Worm (Caenorhabditis elegans) whole organism, young adult: Measurements from ENCODE around the gene gtf-2F1.

Source experiments
- B0261.1 ChIP-seq: sonication (generic microtip); optimal IDR thresholded peaks from 2 replicates; lab custom pipeline; 2016; ENCODE audit warnings: mild to moderate bottlenecking, missing genetic modification characterization, moderate library complexity, missing compliant biosample characterization
- B0336.3 ChIP-seq: fragments of 200-800 bp; sonication (Bioruptor generic); IDR thresholded peaks from 2 replicates; pipeline ENCODE4 v1.3.6; 2022; ENCODE audit warnings: missing genetic modification characterization, missing compliant biosample characterization
- C06A6.2 ChIP-seq: fragments of 200-800 bp; sonication (Bioruptor generic); conservative IDR thresholded peaks from 2 replicates; pipeline ENCODE4 v1.3.6; 2022; ENCODE audit warnings: missing genetic modification characterization, missing compliant biosample characterization
- C17E4.6 ChIP-seq: fragments of 200-800 bp; sonication (Bioruptor generic); IDR thresholded peaks from 2 replicates; pipeline ENCODE4 v1.3.6; 2022; ENCODE audit warnings: missing genetic modification reagents, missing genetic modification characterization, missing compliant biosample characterization
- D2030.7 ChIP-seq: fragments of 200-800 bp; sonication (Bioruptor generic); IDR thresholded peaks from 2 replicates; pipeline ENCODE4 v1.3.6; 2022; ENCODE audit warnings: missing genetic modification reagents, missing genetic modification characterization, missing compliant biosample characterization
- F49E8.2 ChIP-seq: sonication (generic microtip); optimal IDR thresholded peaks from 3 replicates; lab custom pipeline; 2017; ENCODE audit warnings: missing genetic modification characterization, mild to moderate bottlenecking, missing compliant biosample characterization, antibody characterized with exemption, moderate library complexity; ENCODE audit not compliant: insufficient read depth
- F52B5.7 ChIP-seq: sonication (generic microtip); optimal IDR thresholded peaks from 2 replicates; lab custom pipeline; 2016; ENCODE audit warnings: mild to moderate bottlenecking, missing genetic modification characterization, missing compliant biosample characterization
- K11D2.4 ChIP-seq: fragments of 200-800 bp; sonication (Bioruptor generic); IDR thresholded peaks from 2 replicates; pipeline ENCODE4 v1.3.6; 2022; ENCODE audit warnings: missing genetic modification reagents, missing genetic modification characterization, missing compliant biosample characterization
- Y56A3A.18 ChIP-seq: fragments of 200-800 bp; sonication (Bioruptor generic); IDR thresholded peaks from 2 replicates; pipeline ENCODE4 v1.3.6; 2022; ENCODE audit warnings: missing genetic modification reagents, missing genetic modification characterization, missing compliant biosample characterization
- Y79H2A.3 ChIP-seq: fragments of 200-800 bp; sonication (Bioruptor generic); conservative IDR thresholded peaks from 2 replicates; pipeline ENCODE4 v1.3.6; 2022; ENCODE audit warnings: missing genetic modification reagents, missing genetic modification characterization, missing compliant biosample characterization
- Y95B8A.8 ChIP-seq: fragments of 200-800 bp; sonication (Bioruptor generic); IDR thresholded peaks from 2 replicates; pipeline ENCODE4 v1.3.6; 2022; ENCODE audit warnings: missing genetic modification reagents, missing genetic modification characterization, missing compliant biosample characterization
- ama-1 ChIP-seq, 3 experiments: fragments of 150-350 bp in 1 of 3; sonication (generic microtip) in 2 of 3; optimal IDR thresholded peaks; 2 replicates each; lab custom pipeline; 2014 to 2018; ENCODE audit warnings: missing biosample characterization in 2 of 3, missing genetic modification characterization in 2 of 3, missing genetic modification reagents in 2 of 3
- atf-7 ChIP-seq: sonication (generic microtip); optimal IDR thresholded peaks from 2 replicates; lab custom pipeline; 2017; ENCODE audit warnings: mild to moderate bottlenecking, missing genetic modification characterization, missing compliant biosample characterization
- attf-5 ChIP-seq: fragments of 200-800 bp; sonication (Bioruptor generic); optimal IDR thresholded peaks from 2 replicates; lab custom pipeline; 2018; ENCODE audit warnings: mild to moderate bottlenecking, missing genetic modification characterization, missing compliant biosample characterization
- attf-6 ChIP-seq: fragments of 200-800 bp; sonication (Bioruptor generic); IDR thresholded peaks from 2 replicates; pipeline ENCODE4 v1.3.6; 2022; ENCODE audit warnings: missing genetic modification reagents, missing genetic modification characterization, missing compliant biosample characterization
- bed-2 ChIP-seq: fragments of 200-800 bp; sonication (Bioruptor generic); IDR thresholded peaks from 2 replicates; pipeline ENCODE4 v1.3.6; 2022; ENCODE audit warnings: missing genetic modification reagents, missing genetic modification characterization, missing compliant biosample characterization
- ccch-3 ChIP-seq: fragments of 200-800 bp; sonication (Bioruptor generic); optimal IDR thresholded peaks from 2 replicates; lab custom pipeline; 2018; ENCODE audit warnings: mild to moderate bottlenecking, missing genetic modification characterization, missing compliant biosample characterization
- cebp-1 ChIP-seq, 2 experiments: fragments of 200-800 bp in 1 of 2; sonication (Bioruptor generic) in 1 of 2; sonication (generic microtip) in 1 of 2; IDR thresholded peaks in 1 of 2; optimal IDR thresholded peaks in 1 of 2; 2 replicates each; pipeline versions ENCODE4 v1.3.6 to Lab custom; 2017 to 2022; ENCODE audit warnings: missing compliant biosample characterization in 2 of 2, missing genetic modification characterization in 2 of 2, mild to moderate bottlenecking in 1 of 2, missing genetic modification reagents in 1 of 2, moderate library complexity in 1 of 2
- ceh-27 ChIP-seq: fragments of 200-800 bp; sonication (Bioruptor generic); optimal IDR thresholded peaks from 2 replicates; lab custom pipeline; 2018; ENCODE audit warnings: mild to moderate bottlenecking, missing genetic modification characterization, moderate library complexity, missing compliant biosample characterization
- ceh-79 ChIP-seq: sonication (generic microtip); optimal IDR thresholded peaks from 2 replicates; lab custom pipeline; 2017; ENCODE audit warnings: mild to moderate bottlenecking, missing genetic modification characterization, missing compliant biosample characterization
- die-1 ChIP-seq: sonication (generic microtip); optimal IDR thresholded peaks from 2 replicates; lab custom pipeline; 2016; ENCODE audit warnings: missing genotype, mild to moderate bottlenecking, missing genetic modification characterization, missing compliant biosample characterization
- dox-1 ChIP-seq: fragments of 200-800 bp; sonication (Bioruptor generic); IDR thresholded peaks from 2 replicates; pipeline ENCODE4 v1.3.6; 2022; ENCODE audit warnings: missing genetic modification reagents, missing genetic modification characterization, missing compliant biosample characterization
- egl-44 ChIP-seq: fragments of 200-800 bp; sonication (Bioruptor generic); IDR thresholded peaks from 2 replicates; pipeline ENCODE4 v1.3.6; 2022; ENCODE audit warnings: missing genetic modification reagents, missing genetic modification characterization, missing compliant biosample characterization
- hlh-12 ChIP-seq: sonication (generic microtip); optimal IDR thresholded peaks from 2 replicates; lab custom pipeline; 2016; ENCODE audit warnings: missing genetic modification characterization, missing compliant biosample characterization
- hlh-26 ChIP-seq: fragments of 200-800 bp; sonication (Bioruptor generic); conservative IDR thresholded peaks from 2 replicates; pipeline ENCODE4 v1.3.6; 2022; ENCODE audit warnings: missing genetic modification reagents, missing genetic modification characterization, missing compliant biosample characterization
- hmg-1.2 ChIP-seq: fragments of 200-800 bp; sonication (Bioruptor generic); IDR thresholded peaks from 2 replicates; pipeline ENCODE4 v1.3.6; 2022; ENCODE audit warnings: missing genetic modification reagents, missing genetic modification characterization, missing compliant biosample characterization
- hrde-1 ChIP-seq: sonication (generic microtip); optimal IDR thresholded peaks from 2 replicates; lab custom pipeline; 2016; ENCODE audit warnings: missing genetic modification characterization, mild to moderate bottlenecking, missing compliant biosample characterization, moderate library complexity, missing genotype, missing genetic modification reagents, borderline replicate concordance
- hsf-1 ChIP-seq: fragments of 200-800 bp; sonication (Bioruptor generic); IDR thresholded peaks from 2 replicates; pipeline ENCODE4 v1.3.6; 2022; ENCODE audit warnings: missing genetic modification reagents, missing genetic modification characterization, missing compliant biosample characterization
- let-526 ChIP-seq: fragments of 200-800 bp; sonication (Bioruptor generic); IDR thresholded peaks from 2 replicates; pipeline ENCODE4 v1.3.6; 2022; ENCODE audit warnings: missing genetic modification reagents, missing genetic modification characterization, missing compliant biosample characterization
- lin-26 ChIP-seq: fragments of 200-800 bp; sonication (Bioruptor generic); IDR thresholded peaks from 2 replicates; pipeline ENCODE4 v1.3.6; 2022; ENCODE audit warnings: missing genetic modification reagents, missing genetic modification characterization, missing compliant biosample characterization
- lir-1 ChIP-seq: fragments of 200-800 bp; sonication (Bioruptor generic); conservative IDR thresholded peaks from 2 replicates; pipeline ENCODE4 v1.3.6; 2022; ENCODE audit warnings: missing genetic modification reagents, missing genetic modification characterization, missing compliant biosample characterization
- lsy-27 ChIP-seq: sonication (generic microtip); optimal IDR thresholded peaks from 2 replicates; lab custom pipeline; 2017; ENCODE audit warnings: missing genetic modification characterization, mild to moderate bottlenecking, missing compliant biosample characterization, antibody characterized with exemption, missing genotype, borderline replicate concordance; ENCODE audit not compliant: insufficient read depth
- madf-10 ChIP-seq: sonication (generic microtip); optimal IDR thresholded peaks from 2 replicates; lab custom pipeline; 2016; ENCODE audit warnings: mild to moderate bottlenecking, missing genetic modification characterization, missing compliant biosample characterization
- mes-4 ChIP-seq: sonication (generic microtip); optimal IDR thresholded peaks from 2 replicates; lab custom pipeline; 2016; ENCODE audit warnings: missing genotype, missing genetic modification characterization, missing compliant biosample characterization
- nfyb-1 ChIP-seq: fragments of 200-800 bp; sonication (Bioruptor generic); IDR thresholded peaks from 2 replicates; pipeline ENCODE4 v1.3.6; 2022; ENCODE audit warnings: missing genetic modification reagents, missing genetic modification characterization, missing compliant biosample characterization
- nhr-120 ChIP-seq: fragments of 200-800 bp; sonication (Bioruptor generic); IDR thresholded peaks from 2 replicates; pipeline ENCODE4 v1.3.6; 2022; ENCODE audit warnings: missing genetic modification characterization, missing compliant biosample characterization
- nhr-27 ChIP-seq: fragments of 200-800 bp; sonication (Bioruptor generic); optimal IDR thresholded peaks from 2 replicates; lab custom pipeline; 2018; ENCODE audit warnings: mild to moderate bottlenecking, missing genetic modification characterization, moderate library complexity, missing compliant biosample characterization
- nhr-80 ChIP-seq: sonication (generic microtip); optimal IDR thresholded peaks from 2 replicates; lab custom pipeline; 2016; ENCODE audit warnings: missing genetic modification characterization, missing compliant biosample characterization
- nhr-90 ChIP-seq: sonication (generic microtip); optimal IDR thresholded peaks from 2 replicates; lab custom pipeline; 2016; ENCODE audit warnings: missing genotype, mild to moderate bottlenecking, missing genetic modification characterization, missing compliant biosample characterization
- pha-4 ChIP-seq: fragments of 150-350 bp; sonication (generic microtip); optimal IDR thresholded peaks from 2 replicates; lab custom pipeline; 2014; ENCODE audit warnings: missing biosample characterization, missing genetic modification reagents, missing genetic modification characterization
- rec-8 ChIP-seq, 2 experiments: sonication (generic microtip); optimal IDR thresholded peaks; 2 replicates each; lab custom pipeline; 2016; ENCODE audit warnings: mild to moderate bottlenecking in 2 of 2, missing genetic modification characterization in 2 of 2, missing genetic modification reagents in 2 of 2, missing genotype in 2 of 2, missing biosample characterization in 1 of 2, missing compliant biosample characterization in 1 of 2, moderate library complexity in 1 of 2
- sdz-38 ChIP-seq: sonication (generic microtip); optimal IDR thresholded peaks from 2 replicates; lab custom pipeline; 2016; ENCODE audit warnings: missing genotype, missing genetic modification characterization, missing compliant biosample characterization
- somi-1 ChIP-seq: fragments of 200-800 bp; sonication (Bioruptor generic); optimal IDR thresholded peaks from 2 replicates; lab custom pipeline; 2018; ENCODE audit warnings: mild to moderate bottlenecking, missing genetic modification characterization, missing compliant biosample characterization
- tbx-9 ChIP-seq: sonication (generic microtip); optimal IDR thresholded peaks from 2 replicates; lab custom pipeline; 2016; ENCODE audit warnings: borderline replicate concordance, missing genetic modification characterization, inconsistent platforms, missing compliant biosample characterization
- ztf-18 ChIP-seq: sonication (generic microtip); optimal IDR thresholded peaks from 2 replicates; lab custom pipeline; 2016; ENCODE audit warnings: missing genotype, mild to moderate bottlenecking, missing genetic modification characterization, missing compliant biosample characterization
- ztf-22 ChIP-seq: fragments of 200-800 bp; sonication (Bioruptor generic); optimal IDR thresholded peaks from 2 replicates; lab custom pipeline; 2018; ENCODE audit warnings: mild to moderate bottlenecking, missing genetic modification characterization, moderate library complexity, missing compliant biosample characterization
- ztf-3 ChIP-seq: fragments of 200-800 bp; sonication (Bioruptor generic); optimal IDR thresholded peaks from 2 replicates; lab custom pipeline; 2018; ENCODE audit warnings: mild to moderate bottlenecking, missing genetic modification characterization, missing compliant biosample characterization

Gene gtf-2F1

ce11 chrII:4299227-4299703 lies 2.1 kb upstream of the gtf-2F1 start, which contains the start of gene sco-1 (continued):
- TF ChIP-seq B0336.3 (GFP tag; lab: Robert Waterston, UW) (peak; percentile 89), nhr-80 (tag; lab: Kevin White, UChicago) (peak; percentile 29), nhr-27 (tag; lab: Kevin White, UChicago) (no peak), nhr-120 (GFP tag; lab: Robert Waterston, UW) (no peak), attf-6 (GFP tag; lab: Robert Waterston, UW) (no peak), attf-5 (GFP tag; lab: Kevin White, UChicago) (peak; percentile 89), bed-2 (peak; percentile 95), ccch-3 (GFP tag; lab: Kevin White, UChicago) (peak; percentile 55), pha-4 (tag; lab: Kevin White, UChicago) (peak; percentile 96), hsf-1 (GFP tag; lab: Robert Waterston, UW) (peak; percentile 61; the same call in 1 of the 2 replicates), tbx-9 (no peak), die-1 (tag; lab: Kevin White, UChicago) (no peak), sdz-38 (tag; lab: Kevin White, UChicago) (no peak), hmg-1.2 (GFP tag; lab: Robert Waterston, UW) (peak; percentile 68), Y79H2A.3 (GFP tag; lab: Robert Waterston, UW) (peak; percentile 70; the same call in 1 of the 2 replicates), madf-10 (tag; lab: Kevin White, UChicago) (peak; percentile 75), mes-4 (tag; lab: Kevin White, UChicago) (no peak), ztf-3 (GFP tag; lab: Kevin White, UChicago) (no peak), lir-1 (GFP tag; lab: Robert Waterston, UW) (peak; percentile 89), F49E8.2 (tag; lab: Kevin White, UChicago) (peak; percentile 1), D2030.7 (GFP tag; lab: Robert Waterston, UW) (peak; percentile 87), somi-1 (GFP tag; lab: Kevin White, UChicago) (peak; percentile 78), nfyb-1 (GFP tag; lab: Robert Waterston, UW) (peak; percentile 95), hrde-1 (tag; lab: Kevin White, UChicago) (no peak), ama-1 (optimal IDR thresholded peaks at IDR 0.05; lab: Kevin White, UChicago) (no peak), ama-1 (GFP tag; optimal IDR thresholded peaks at IDR 0.05; lab: Kevin White, UChicago) (no peak), dox-1 (GFP tag; lab: Robert Waterston, UW) (peak; percentile 95), K11D2.4 (GFP tag; lab: Robert Waterston, UW) (peak; percentile 96), ztf-22 (no peak), egl-44 (GFP tag; lab: Robert Waterston, UW) (peak; percentile 56; the same call in 1 of the 2 replicates), atf-7 (peak; percentile 78), ztf-18 (tag; lab: Kevin White, UChicago) (no peak), lsy-27 (tag; lab: Kevin White, UChicago) (no peak), cebp-1 (GFP tag; IDR thresholded peaks at IDR 0.05; lab: Robert Waterston, UW) (peak; percentile 70), cebp-1 (tag; optimal IDR thresholded peaks at IDR 0.05; lab: Kevin White, UChicago) (peak; percentile 84), rec-8 (tag; optimal IDR thresholded peaks at IDR 0.05; lab: Kevin White, UChicago) (peak in 1 of 2 experiments; percentile 61), B0261.1 (peak; percentile 21), ceh-27 (peak; percentile 98), ceh-79 (no peak), lin-26 (0 out of 2 replicates have a peak, but pooled peaks have one; percentile 30), Y56A3A.18 (GFP tag; lab: Robert Waterston, UW) (0 out of 2 replicates have a peak, but pooled peaks have one; percentile 79), Y95B8A.8 (GFP tag; lab: Robert Waterston, UW) (peak; percentile 85), nhr-90 (no peak), C06A6.2 (GFP tag; lab: Robert Waterston, UW) (peak; percentile 83), hlh-26 (no peak), C17E4.6 (0 out of 2 replicates have a peak, but pooled peaks have one; percentile 58), let-526 (GFP tag; lab: Robert Waterston, UW) (peak; percentile 88), F52B5.7 (tag; lab: Kevin White, UChicago) (no peak), hlh-12 (tag; lab: Kevin White, UChicago) (no peak)
